Worm (Caenorhabditis elegans) whole organism, L2 larva: Measurements from ENCODE around the gene arrd-15.

Source experiments
- ceh-82 ChIP-seq: fragments of 150-350 bp; optimal IDR thresholded peaks from 2 replicates; lab custom pipeline; 2014; ENCODE audit warnings: missing biosample characterization, missing genetic modification characterization
- crh-2 ChIP-seq: sonication (generic microtip); optimal IDR thresholded peaks from 2 replicates; lab custom pipeline; 2017; ENCODE audit warnings: missing biosample characterization, missing genetic modification characterization
- mdl-1 ChIP-seq, 2 experiments: fragments of 150-350 bp in 1 of 2; sonication (generic microtip) in 1 of 2; optimal IDR thresholded peaks; 2 replicates each; lab custom pipeline; 2017; ENCODE audit warnings: missing biosample characterization in 2 of 2, missing genetic modification characterization in 2 of 2
- nhr-25 ChIP-seq: fragments of 150-350 bp; sonication (generic microtip); optimal IDR thresholded peaks from 3 replicates; lab custom pipeline; 2014; ENCODE audit warnings: missing biosample characterization, missing genetic modification characterization
- nhr-77 ChIP-seq: fragments of 150-350 bp; optimal IDR thresholded peaks from 2 replicates; lab custom pipeline; 2014; ENCODE audit warnings: missing biosample characterization, missing genetic modification characterization
- snpc-4 ChIP-seq: fragments of 150-350 bp; optimal IDR thresholded peaks from 2 replicates; lab custom pipeline; 2014; ENCODE audit warnings: missing biosample characterization, missing genetic modification characterization

- no peak for TF ChIP-seq ceh-82 (tag; lab: Kevin White, UChicago)
- TF ChIP-seq mdl-1 (tag; optimal IDR thresholded peaks at IDR 0.05; lab: Kevin White, UChicago), result peak in 1 of 2 experiments; percentile 17
- TF ChIP-seq nhr-77 (tag; lab: Kevin White, UChicago), result no peak
- no peak for TF ChIP-seq snpc-4 (tag; lab: Kevin White, UChicago)
- peak; percentile 55 for TF ChIP-seq crh-2 (tag; lab: Kevin White, UChicago)
- TF ChIP-seq nhr-25 (tag; lab: Kevin White, UChicago), result no peak
These were observed 7.7 kb downstream of the arrd-15 start for ce11 chrIII:8937571-8937970.
